Worm (Caenorhabditis elegans) whole organism, L2 larva: ENCODE results near the gene str-60.

Experiments
- C34F6.9 ChIP-seq: fragments of 150-350 bp; optimal IDR thresholded peaks from 2 replicates; lab custom pipeline; 2014; ENCODE audit warnings: missing biosample characterization, missing genetic modification characterization
- F13H6.1 ChIP-seq: sonication (generic microtip); optimal IDR thresholded peaks from 2 replicates; lab custom pipeline; 2016; ENCODE audit warnings: missing genetic modification characterization, missing compliant biosample characterization
- R02D3.7 ChIP-seq: fragments of 150-350 bp; optimal IDR thresholded peaks from 2 replicates; lab custom pipeline; 2014; ENCODE audit warnings: missing biosample characterization, missing genetic modification characterization
- Y55F3AM.14 ChIP-seq: fragments of 200-800 bp; sonication (Bioruptor generic); optimal IDR thresholded peaks from 2 replicates; lab custom pipeline; 2018; ENCODE audit warnings: mild to moderate bottlenecking, missing genetic modification characterization, missing compliant biosample characterization
- alr-1 ChIP-seq: fragments of 150-350 bp; optimal IDR thresholded peaks from 2 replicates; lab custom pipeline; 2014; ENCODE audit warnings: missing biosample characterization, missing genetic modification characterization
- aly-2 ChIP-seq: fragments of 150-350 bp; optimal IDR thresholded peaks from 2 replicates; lab custom pipeline; 2014; ENCODE audit warnings: missing biosample characterization, missing genetic modification characterization
- ama-1 ChIP-seq: fragments of 150-350 bp; optimal IDR thresholded peaks from 2 replicates; lab custom pipeline; 2018; ENCODE audit warnings: inconsistent platforms
- blmp-1 ChIP-seq: sonication (generic microtip); optimal IDR thresholded peaks from 2 replicates; lab custom pipeline; 2017; ENCODE audit warnings: missing genetic modification characterization, mild to moderate bottlenecking, missing compliant biosample characterization, antibody characterized with exemption, moderate library complexity; ENCODE audit not compliant: insufficient read depth
- ceh-16 ChIP-seq: fragments of 150-350 bp; optimal IDR thresholded peaks from 2 replicates; lab custom pipeline; 2014; ENCODE audit warnings: missing biosample characterization, missing genetic modification characterization
- ceh-82 ChIP-seq: fragments of 150-350 bp; optimal IDR thresholded peaks from 2 replicates; lab custom pipeline; 2014; ENCODE audit warnings: missing biosample characterization, missing genetic modification characterization
- crh-2 ChIP-seq: sonication (generic microtip); optimal IDR thresholded peaks from 2 replicates; lab custom pipeline; 2017; ENCODE audit warnings: missing biosample characterization, missing genetic modification characterization
- dmd-4 ChIP-seq: sonication (generic microtip); optimal IDR thresholded peaks from 2 replicates; lab custom pipeline; 2017; ENCODE audit warnings: missing biosample characterization, missing genetic modification characterization
- egl-27 ChIP-seq: sonication (generic microtip); optimal IDR thresholded peaks from 3 replicates; lab custom pipeline; 2017; ENCODE audit warnings: missing biosample characterization, missing genetic modification reagents, missing genetic modification characterization
- elt-1 ChIP-seq: fragments of 150-350 bp; optimal IDR thresholded peaks from 2 replicates; lab custom pipeline; 2014; ENCODE audit warnings: missing biosample characterization, missing genetic modification characterization
- elt-3 ChIP-seq: sonication (generic microtip); optimal IDR thresholded peaks from 2 replicates; lab custom pipeline; 2017; ENCODE audit warnings: missing biosample characterization, missing genetic modification characterization
- fos-1 ChIP-seq: fragments of 150-350 bp; optimal IDR thresholded peaks from 2 replicates; lab custom pipeline; 2014; ENCODE audit warnings: missing biosample characterization, missing genetic modification characterization
- gmeb-1 ChIP-seq: fragments of 150-350 bp; optimal IDR thresholded peaks from 2 replicates; lab custom pipeline; 2014; ENCODE audit warnings: missing biosample characterization, missing genetic modification characterization
- lin-11 ChIP-seq: fragments of 150-350 bp; sonication (generic microtip); optimal IDR thresholded peaks from 2 replicates; lab custom pipeline; 2014; ENCODE audit warnings: missing biosample characterization, missing genetic modification characterization, inconsistent platforms, mixed read lengths
- lin-13 ChIP-seq: fragments of 150-350 bp; optimal IDR thresholded peaks from 2 replicates; lab custom pipeline; 2014; ENCODE audit warnings: missing biosample characterization, missing genetic modification reagents, missing genetic modification characterization
- lsy-2 ChIP-seq, 2 experiments: fragments of 150-350 bp in 1 of 2; sonication (generic microtip) in 1 of 2; optimal IDR thresholded peaks; 2 replicates each; lab custom pipeline; 2014 to 2017; ENCODE audit warnings: missing biosample characterization in 2 of 2, missing genetic modification characterization in 2 of 2
- mbf-1 ChIP-seq: sonication (generic microtip); optimal IDR thresholded peaks from 2 replicates; lab custom pipeline; 2017; ENCODE audit warnings: missing biosample characterization, missing genetic modification characterization
- mdl-1 ChIP-seq, 2 experiments: fragments of 150-350 bp in 1 of 2; sonication (generic microtip) in 1 of 2; optimal IDR thresholded peaks; 2 replicates each; lab custom pipeline; 2017; ENCODE audit warnings: missing biosample characterization in 2 of 2, missing genetic modification characterization in 2 of 2
- nhr-10 ChIP-seq: sonication (generic microtip); optimal IDR thresholded peaks from 2 replicates; lab custom pipeline; 2017; ENCODE audit warnings: missing biosample characterization, missing genetic modification characterization
- nhr-11 ChIP-seq: fragments of 150-350 bp; optimal IDR thresholded peaks from 2 replicates; lab custom pipeline; 2014; ENCODE audit warnings: missing biosample characterization, missing genetic modification characterization
- nhr-129 ChIP-seq: fragments of 150-350 bp; optimal IDR thresholded peaks from 2 replicates; lab custom pipeline; 2014; ENCODE audit warnings: missing biosample characterization, missing genetic modification characterization
- nhr-21 ChIP-seq: fragments of 150-350 bp; optimal IDR thresholded peaks from 2 replicates; lab custom pipeline; 2014; ENCODE audit warnings: missing biosample characterization, missing genetic modification characterization
- nhr-23 ChIP-seq: fragments of 150-350 bp; optimal IDR thresholded peaks from 2 replicates; lab custom pipeline; 2014; ENCODE audit warnings: missing biosample characterization, missing genetic modification reagents, missing genetic modification characterization
- nhr-237 ChIP-seq: fragments of 150-350 bp; optimal IDR thresholded peaks from 2 replicates; lab custom pipeline; 2014; ENCODE audit warnings: missing biosample characterization, missing genetic modification characterization
- nhr-25 ChIP-seq: fragments of 150-350 bp; sonication (generic microtip); optimal IDR thresholded peaks from 3 replicates; lab custom pipeline; 2014; ENCODE audit warnings: missing biosample characterization, missing genetic modification characterization
- nhr-6 ChIP-seq: fragments of 150-350 bp; optimal IDR thresholded peaks from 2 replicates; lab custom pipeline; 2014; ENCODE audit warnings: missing biosample characterization, missing genetic modification characterization
- nhr-77 ChIP-seq: fragments of 150-350 bp; optimal IDR thresholded peaks from 2 replicates; lab custom pipeline; 2014; ENCODE audit warnings: missing biosample characterization, missing genetic modification characterization
- peb-1 ChIP-seq: fragments of 150-350 bp; optimal IDR thresholded peaks from 2 replicates; lab custom pipeline; 2014; ENCODE audit warnings: missing biosample characterization, missing genetic modification characterization
- sem-4 ChIP-seq: fragments of 150-350 bp; optimal IDR thresholded peaks from 2 replicates; lab custom pipeline; 2014; ENCODE audit warnings: missing biosample characterization, missing genetic modification reagents, missing genetic modification characterization
- skn-1 ChIP-seq: sonication (generic microtip); optimal IDR thresholded peaks from 2 replicates; lab custom pipeline; 2017; ENCODE audit warnings: missing biosample characterization, missing genetic modification characterization
- sma-3 ChIP-seq: sonication (generic microtip); optimal IDR thresholded peaks from 2 replicates; lab custom pipeline; 2016; ENCODE audit warnings: missing genetic modification reagents, missing genetic modification characterization, missing compliant biosample characterization
- sma-9 ChIP-seq, 2 experiments: fragments of 150-350 bp in 1 of 2; sonication (generic microtip) in 1 of 2; optimal IDR thresholded peaks; 2 replicates each; lab custom pipeline; 2014 to 2016; ENCODE audit warnings: missing genetic modification characterization in 2 of 2, mild to moderate bottlenecking in 1 of 2, missing biosample characterization in 1 of 2, missing compliant biosample characterization in 1 of 2, missing genetic modification reagents in 1 of 2, moderate library complexity in 1 of 2
- snpc-4 ChIP-seq: fragments of 150-350 bp; optimal IDR thresholded peaks from 2 replicates; lab custom pipeline; 2014; ENCODE audit warnings: missing biosample characterization, missing genetic modification characterization
- unc-39 ChIP-seq: fragments of 150-350 bp; optimal IDR thresholded peaks from 2 replicates; lab custom pipeline; 2014; ENCODE audit warnings: missing biosample characterization, missing genetic modification characterization
- unc-55 ChIP-seq: fragments of 150-350 bp; sonication (generic microtip); optimal IDR thresholded peaks from 3 replicates; lab custom pipeline; 2014; ENCODE audit warnings: missing biosample characterization, missing genetic modification reagents, missing genetic modification characterization
- unc-62 ChIP-seq: fragments of 150-350 bp; optimal IDR thresholded peaks from 2 replicates; lab custom pipeline; 2014; ENCODE audit warnings: missing biosample characterization, missing genetic modification reagents, missing genetic modification characterization
- ztf-4 ChIP-seq: fragments of 150-350 bp; optimal IDR thresholded peaks from 2 replicates; lab custom pipeline; 2014; ENCODE audit warnings: missing biosample characterization, missing genetic modification characterization

Gene str-60

ce11 chrV:15876308-15876707, 21.5 kb upstream of the str-60 start, which contains the start of gene nhr-102:
TSS of gene nhr-102 (minus strand) at chrV:15876408.
- TF ChIP-seq lin-11 (tag; lab: Kevin White, UChicago) (no peak), aly-2 (tag; lab: Kevin White, UChicago) (no peak), fos-1 (no peak), nhr-129 (tag; lab: Kevin White, UChicago) (no peak), nhr-237 (tag; lab: Kevin White, UChicago) (no peak), nhr-77 (tag; lab: Kevin White, UChicago) (no peak), nhr-25 (tag; lab: Kevin White, UChicago) (no peak), nhr-10 (tag; lab: Kevin White, UChicago) (no peak), mdl-1 (tag; optimal IDR thresholded peaks at IDR 0.05; lab: Kevin White, UChicago) (no peak), crh-2 (tag; lab: Kevin White, UChicago) (no peak), elt-3 (no peak), peb-1 (tag; lab: Kevin White, UChicago) (no peak), C34F6.9 (tag; lab: Kevin White, UChicago) (no peak), dmd-4 (tag; lab: Kevin White, UChicago) (no peak)

- no peak for TF ChIP-seq elt-1 (tag; lab: Kevin White, UChicago)
- TF ChIP-seq nhr-129 (tag; lab: Kevin White, UChicago) = no peak
- no peak for TF ChIP-seq unc-62
- TF ChIP-seq egl-27 (tag; lab: Kevin White, UChicago) = no peak
- TF ChIP-seq ztf-4 = no peak
- TF ChIP-seq sma-9 (GFP tag; optimal IDR thresholded peaks at IDR 0.05; lab: Kevin White, UChicago) = no peak
- TF ChIP-seq sma-9 (tag; optimal IDR thresholded peaks at IDR 0.05; lab: Kevin White, UChicago) = no peak
- no peak for TF ChIP-seq nhr-23 (tag; lab: Kevin White, UChicago)
- TF ChIP-seq snpc-4 (tag; lab: Kevin White, UChicago) = no peak
Measured at ce11 chrV:15879508-15879907, 18.3 kb upstream of the str-60 start, which contains the start of gene nhr-84. TSS of gene nhr-84 (minus strand) at chrV:15879608.

DNA sequence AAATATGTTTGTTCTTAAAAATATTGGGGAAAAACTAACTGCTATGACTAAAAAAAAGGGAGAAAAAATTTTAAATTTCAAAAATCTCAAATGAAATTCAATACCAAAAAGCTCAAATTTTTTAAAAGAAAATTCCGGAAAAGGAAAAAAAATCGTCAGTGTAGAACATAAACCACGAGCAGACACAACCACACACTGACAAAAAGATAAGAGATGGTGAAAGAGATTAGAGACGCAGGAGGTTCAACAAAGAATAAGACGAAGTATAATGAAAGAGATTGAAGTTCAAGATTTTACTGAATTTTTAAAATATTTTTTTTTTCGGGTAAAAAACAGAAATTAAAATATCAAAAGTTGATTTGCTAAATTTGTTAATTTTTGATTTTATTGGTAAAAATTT, 17.8 kb upstream of the str-60 start:
- TF ChIP-seq F13H6.1 (tag; lab: Kevin White, UChicago) (no peak), sma-9 (GFP tag; optimal IDR thresholded peaks at IDR 0.05; lab: Kevin White, UChicago) (peak; percentile 20), sma-9 (tag; optimal IDR thresholded peaks at IDR 0.05; lab: Kevin White, UChicago) (no peak), lsy-2 (tag; optimal IDR thresholded peaks at IDR 0.05; lab: Kevin White, UChicago) (no peak), lin-13 (no peak), mdl-1 (tag; optimal IDR thresholded peaks at IDR 0.05; lab: Kevin White, UChicago) (no peak), nhr-129 (tag; lab: Kevin White, UChicago) (no peak), mbf-1 (tag; lab: Kevin White, UChicago) (no peak), Y55F3AM.14 (GFP tag; lab: Kevin White, UChicago) (peak; percentile 1), elt-3 (no peak), blmp-1 (tag; lab: Kevin White, UChicago) (no peak), egl-27 (tag; lab: Kevin White, UChicago) (no peak), unc-39 (tag; lab: Kevin White, UChicago) (no peak), nhr-10 (tag; lab: Kevin White, UChicago) (no peak), R02D3.7 (no peak), ztf-4 (no peak), unc-55 (GFP tag; lab: Kevin White, UChicago) (no peak), alr-1 (tag; lab: Kevin White, UChicago) (no peak), nhr-11 (tag; lab: Kevin White, UChicago) (no peak), unc-62 (no peak), fos-1 (peak; percentile 76), sem-4 (tag; lab: Kevin White, UChicago) (no peak), nhr-237 (tag; lab: Kevin White, UChicago) (no peak), skn-1 (tag; lab: Kevin White, UChicago) (no peak), elt-1 (tag; lab: Kevin White, UChicago) (no peak), peb-1 (tag; lab: Kevin White, UChicago) (no peak), snpc-4 (tag; lab: Kevin White, UChicago) (no peak), ama-1 (lab: Kevin White, UChicago) (no peak)

ce11 chrV:15880705-15881104, 17.1 kb upstream of the str-60 start:
- no peak for TF ChIP-seq elt-1 (tag; lab: Kevin White, UChicago)
- peak; percentile 57 for TF ChIP-seq nhr-21
- TF ChIP-seq nhr-6 (tag; lab: Kevin White, UChicago) = peak; percentile 14
- TF ChIP-seq unc-55 (GFP tag; lab: Kevin White, UChicago) = peak; percentile 57
- no peak for TF ChIP-seq peb-1 (tag; lab: Kevin White, UChicago)
- no peak for TF ChIP-seq alr-1 (tag; lab: Kevin White, UChicago)
- peak; percentile 98 for TF ChIP-seq skn-1 (tag; lab: Kevin White, UChicago)
- peak in 1 of 2 experiments; percentile 9 for TF ChIP-seq lsy-2 (tag; optimal IDR thresholded peaks at IDR 0.05; lab: Kevin White, UChicago)
- no peak for TF ChIP-seq nhr-237 (tag; lab: Kevin White, UChicago)
- no peak for TF ChIP-seq ceh-82 (tag; lab: Kevin White, UChicago)
- no peak for TF ChIP-seq mdl-1 (tag; optimal IDR thresholded peaks at IDR 0.05; lab: Kevin White, UChicago)
- no peak for TF ChIP-seq elt-3
- no peak for TF ChIP-seq mbf-1 (tag; lab: Kevin White, UChicago)
- TF ChIP-seq gmeb-1 (tag; lab: Kevin White, UChicago) = peak; percentile 25
- TF ChIP-seq F13H6.1 (tag; lab: Kevin White, UChicago) = peak; percentile 57
- TF ChIP-seq lin-11 (tag; lab: Kevin White, UChicago) = no peak
- TF ChIP-seq C34F6.9 (tag; lab: Kevin White, UChicago) = peak; percentile 73
- no peak for TF ChIP-seq nhr-11 (tag; lab: Kevin White, UChicago)
- no peak for TF ChIP-seq aly-2 (tag; lab: Kevin White, UChicago)
- no peak for TF ChIP-seq Y55F3AM.14 (GFP tag; lab: Kevin White, UChicago)
- no peak for TF ChIP-seq R02D3.7
- TF ChIP-seq sma-3 (GFP tag; lab: Kevin White, UChicago) = peak; percentile 54
- no peak for TF ChIP-seq nhr-10 (tag; lab: Kevin White, UChicago)
- peak; percentile 5 for TF ChIP-seq blmp-1 (tag; lab: Kevin White, UChicago)
- TF ChIP-seq unc-39 (tag; lab: Kevin White, UChicago) = no peak
- TF ChIP-seq fos-1 = peak; percentile 85
- peak; percentile 19 for TF ChIP-seq lin-13
- no peak for TF ChIP-seq ztf-4
- TF ChIP-seq ceh-16 (tag; lab: Kevin White, UChicago) = no peak
- TF ChIP-seq sem-4 (tag; lab: Kevin White, UChicago) = no peak
- TF ChIP-seq nhr-129 (tag; lab: Kevin White, UChicago) = peak; percentile 94
